Worm (Caenorhabditis elegans) whole organism, L3 larva: Measurements from ENCODE around the gene T09F5.1.

Experiments
- R02D3.7 ChIP-seq: fragments of 150-350 bp; optimal IDR thresholded peaks from 2 replicates; lab custom pipeline; 2014; ENCODE audit warnings: missing biosample characterization, missing genetic modification characterization
- ZK546.5 ChIP-seq: sonication (generic microtip); optimal IDR thresholded peaks from 2 replicates; lab custom pipeline; 2017; ENCODE audit warnings: missing biosample characterization, missing genetic modification characterization
- aly-2 ChIP-seq: fragments of 150-350 bp; optimal IDR thresholded peaks from 2 replicates; lab custom pipeline; 2014; ENCODE audit warnings: missing biosample characterization, missing genetic modification characterization
- ama-1 ChIP-seq: fragments of 150-350 bp; optimal IDR thresholded peaks from 2 replicates; lab custom pipeline; 2018
- ceh-16 ChIP-seq: sonication (generic microtip); optimal IDR thresholded peaks from 2 replicates; lab custom pipeline; 2017; ENCODE audit warnings: missing biosample characterization, missing genetic modification characterization
- ceh-28 ChIP-seq: fragments of 150-350 bp; optimal IDR thresholded peaks from 2 replicates; lab custom pipeline; 2014; ENCODE audit warnings: missing biosample characterization, missing genetic modification reagents, missing genetic modification characterization
- ceh-82 ChIP-seq: fragments of 150-350 bp; optimal IDR thresholded peaks from 2 replicates; lab custom pipeline; 2014; ENCODE audit warnings: missing biosample characterization, missing genetic modification characterization
- ceh-9 ChIP-seq: sonication (generic microtip); optimal IDR thresholded peaks from 2 replicates; lab custom pipeline; 2018; ENCODE audit warnings: missing biosample characterization, missing genetic modification characterization
- daf-12 ChIP-seq: fragments of 150-350 bp; optimal IDR thresholded peaks from 2 replicates; lab custom pipeline; 2014; ENCODE audit warnings: missing biosample characterization, missing genetic modification reagents, missing genetic modification characterization
- egl-27 ChIP-seq: sonication (generic microtip); optimal IDR thresholded peaks from 4 replicates; lab custom pipeline; 2017; ENCODE audit warnings: missing biosample characterization, missing genetic modification reagents, missing genetic modification characterization
- egl-5 ChIP-seq: fragments of 150-350 bp; optimal IDR thresholded peaks from 2 replicates; lab custom pipeline; 2017; ENCODE audit warnings: missing biosample characterization, missing genetic modification reagents, missing genetic modification characterization, inconsistent platforms
- elt-1 ChIP-seq: fragments of 150-350 bp; optimal IDR thresholded peaks from 2 replicates; lab custom pipeline; 2014; ENCODE audit warnings: missing biosample characterization, missing genetic modification characterization
- elt-2 ChIP-seq: sonication (generic microtip); optimal IDR thresholded peaks from 2 replicates; lab custom pipeline; 2016; ENCODE audit warnings: missing genetic modification reagents, mild to moderate bottlenecking, missing genetic modification characterization, missing compliant biosample characterization
- elt-3 ChIP-seq, 3 experiments: fragments of 150-350 bp in 1 of 3; sonication (generic microtip) in 2 of 3; optimal IDR thresholded peaks; 2 replicates in 2 of 3; 4 replicates in 1 of 3; lab custom pipeline; 2014 to 2017; ENCODE audit warnings: missing biosample characterization in 3 of 3, missing genetic modification characterization in 3 of 3
- eor-1 ChIP-seq, 2 experiments: fragments of 150-350 bp; optimal IDR thresholded peaks; 2 replicates each; lab custom pipeline; 2014 to 2018; ENCODE audit warnings: missing biosample characterization in 2 of 2, missing genetic modification characterization in 2 of 2
- fos-1 ChIP-seq: fragments of 150-350 bp; optimal IDR thresholded peaks from 2 replicates; lab custom pipeline; 2014; ENCODE audit warnings: missing biosample characterization, missing genetic modification characterization
- hmg-11 ChIP-seq: sonication (generic microtip); optimal IDR thresholded peaks from 2 replicates; lab custom pipeline; 2016; ENCODE audit warnings: missing genetic modification characterization, missing compliant biosample characterization
- lin-15B ChIP-seq: fragments of 150-350 bp; optimal IDR thresholded peaks from 2 replicates; lab custom pipeline; 2014; ENCODE audit warnings: missing biosample characterization, missing genetic modification characterization
- lin-39 ChIP-seq: fragments of 150-350 bp; optimal IDR thresholded peaks from 2 replicates; lab custom pipeline; 2018; ENCODE audit warnings: missing biosample characterization, missing genetic modification reagents, missing genetic modification characterization
- lsy-12 ChIP-seq: sonication (generic microtip); optimal IDR thresholded peaks from 2 replicates; lab custom pipeline; 2016; ENCODE audit warnings: mild to moderate bottlenecking, missing genetic modification characterization, missing compliant biosample characterization
- mdl-1 ChIP-seq: fragments of 150-350 bp; optimal IDR thresholded peaks from 2 replicates; lab custom pipeline; 2014; ENCODE audit warnings: missing biosample characterization, missing genetic modification characterization
- mml-1 ChIP-seq: fragments of 150-350 bp; sonication (generic microtip); optimal IDR thresholded peaks from 3 replicates; lab custom pipeline; 2014; ENCODE audit warnings: missing biosample characterization, missing genetic modification characterization
- nfya-1 ChIP-seq: sonication (generic microtip); optimal IDR thresholded peaks from 2 replicates; lab custom pipeline; 2017; ENCODE audit warnings: missing genetic modification characterization, mild to moderate bottlenecking, missing compliant biosample characterization, antibody characterized with exemption, moderate library complexity; ENCODE audit not compliant: insufficient read depth
- nhr-11 ChIP-seq: fragments of 150-350 bp; optimal IDR thresholded peaks from 2 replicates; lab custom pipeline; 2014; ENCODE audit warnings: missing biosample characterization, missing genetic modification characterization
- nhr-23 ChIP-seq: fragments of 150-350 bp; optimal IDR thresholded peaks from 2 replicates; lab custom pipeline; 2014; ENCODE audit warnings: missing biosample characterization, missing genetic modification reagents, missing genetic modification characterization
- nhr-237 ChIP-seq: fragments of 150-350 bp; optimal IDR thresholded peaks from 2 replicates; lab custom pipeline; 2014; ENCODE audit warnings: missing biosample characterization, missing genetic modification characterization
- nhr-25 ChIP-seq: sonication (generic microtip); optimal IDR thresholded peaks from 2 replicates; lab custom pipeline; 2017; ENCODE audit warnings: missing biosample characterization, missing genetic modification characterization
- nhr-28 ChIP-seq: fragments of 150-350 bp; optimal IDR thresholded peaks from 2 replicates; lab custom pipeline; 2014; ENCODE audit warnings: missing biosample characterization, missing genetic modification characterization
- nhr-43 ChIP-seq: sonication (generic microtip); optimal IDR thresholded peaks from 2 replicates; lab custom pipeline; 2016; ENCODE audit warnings: mild to moderate bottlenecking, missing genetic modification characterization, missing compliant biosample characterization; ENCODE audit not compliant: poor library complexity, severe bottlenecking
- nhr-67 ChIP-seq: fragments of 150-350 bp; optimal IDR thresholded peaks from 2 replicates; lab custom pipeline; 2014; ENCODE audit warnings: missing biosample characterization, missing genetic modification characterization
- nhr-76 ChIP-seq: fragments of 150-350 bp; sonication (generic microtip); optimal IDR thresholded peaks from 5 replicates; lab custom pipeline; 2014; ENCODE audit warnings: missing biosample characterization, missing genetic modification characterization
- pha-4 ChIP-seq: fragments of 150-350 bp; optimal IDR thresholded peaks from 2 replicates; lab custom pipeline; 2014; ENCODE audit warnings: missing biosample characterization, missing genetic modification reagents, missing genetic modification characterization
- pqm-1 ChIP-seq: fragments of 150-350 bp; optimal IDR thresholded peaks from 2 replicates; lab custom pipeline; 2017; ENCODE audit warnings: missing biosample characterization, missing genetic modification characterization, inconsistent platforms
- sea-2 ChIP-seq: fragments of 150-350 bp; sonication (generic microtip); optimal IDR thresholded peaks from 4 replicates; lab custom pipeline; 2014; ENCODE audit warnings: missing biosample characterization, missing genetic modification reagents, missing genetic modification characterization
- skn-1 ChIP-seq: fragments of 150-350 bp; optimal IDR thresholded peaks from 2 replicates; lab custom pipeline; 2014; ENCODE audit warnings: missing biosample characterization, missing genetic modification characterization
- snpc-4 ChIP-seq: fragments of 150-350 bp; optimal IDR thresholded peaks from 2 replicates; lab custom pipeline; 2014; ENCODE audit warnings: missing biosample characterization, missing genetic modification characterization
- tbx-2 ChIP-seq: sonication (generic microtip); optimal IDR thresholded peaks from 2 replicates; lab custom pipeline; 2016; ENCODE audit warnings: mild to moderate bottlenecking, missing genetic modification characterization, missing compliant biosample characterization
- unc-39 ChIP-seq: sonication (generic microtip); optimal IDR thresholded peaks from 4 replicates; lab custom pipeline; 2017; ENCODE audit warnings: missing biosample characterization, missing genetic modification characterization
- unc-62 ChIP-seq: fragments of 150-350 bp; sonication (generic microtip); optimal IDR thresholded peaks from 4 replicates; lab custom pipeline; 2014; ENCODE audit warnings: missing biosample characterization, missing genetic modification reagents, missing genetic modification characterization
- zag-1 ChIP-seq: fragments of 150-350 bp; optimal IDR thresholded peaks from 2 replicates; lab custom pipeline; 2014; ENCODE audit warnings: missing biosample characterization, missing genetic modification characterization
- ztf-11 ChIP-seq: fragments of 150-350 bp; optimal IDR thresholded peaks from 2 replicates; lab custom pipeline; 2014; ENCODE audit warnings: missing biosample characterization, missing genetic modification characterization
- ztf-4 ChIP-seq: fragments of 150-350 bp; optimal IDR thresholded peaks from 2 replicates; lab custom pipeline; 2014; ENCODE audit warnings: missing biosample characterization, missing genetic modification characterization

T09F5.1 gene

DNA sequence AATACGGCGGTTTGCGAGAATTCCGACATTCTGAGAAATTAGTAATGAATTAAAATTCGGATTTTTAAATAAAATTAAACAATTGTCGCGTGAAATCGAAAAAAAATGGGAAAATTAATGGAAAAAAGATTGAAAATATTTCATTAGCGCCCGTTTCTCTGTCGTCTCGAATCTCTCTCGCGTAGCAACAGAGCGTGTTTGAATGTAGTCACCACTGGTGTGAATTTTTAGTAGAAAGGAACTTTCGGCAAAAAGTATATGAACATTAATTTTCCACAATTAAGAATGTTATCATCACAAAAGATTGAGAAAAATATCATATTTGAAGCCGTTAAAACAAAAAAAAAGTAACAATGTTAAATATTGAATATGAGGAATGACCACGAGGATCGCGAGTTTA is 12.1 kb upstream of the T09F5.1 start, which contains the start of gene aipl-1 (continued):
- no peak for TF ChIP-seq eor-1 (tag; optimal IDR thresholded peaks at IDR 0.05; lab: Kevin White, UChicago)

DNA sequence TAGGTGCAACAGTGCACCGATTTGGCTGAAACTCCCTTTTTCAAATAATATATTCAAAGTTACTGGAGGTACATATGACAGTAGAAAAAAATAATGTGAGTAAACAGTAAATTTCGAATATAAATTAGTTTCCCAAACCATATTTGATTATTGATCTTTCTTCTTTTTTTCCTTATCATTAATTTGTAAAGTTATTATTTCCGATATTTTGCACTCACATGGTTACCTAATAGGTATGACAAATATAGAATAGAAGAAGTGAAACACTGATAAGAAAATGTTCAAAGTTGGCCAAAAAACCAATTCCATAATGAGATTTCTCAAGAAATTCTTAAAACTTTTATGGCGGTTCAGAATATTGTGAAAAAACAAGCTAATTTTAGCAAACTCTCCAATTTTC is 9.1 kb upstream of the T09F5.1 start:
- TF ChIP-seq ceh-9 (tag; lab: Kevin White, UChicago) (no peak), pha-4 (tag; lab: Kevin White, UChicago) (peak; percentile 60), unc-39 (tag; lab: Kevin White, UChicago) (no peak), nhr-11 (no peak), daf-12 (no peak), ceh-82 (tag; lab: Kevin White, UChicago) (no peak), elt-2 (tag; lab: Kevin White, UChicago) (peak; percentile 53), egl-27 (no peak), elt-3 (tag; optimal IDR thresholded peaks at IDR 0.05; lab: Kevin White, UChicago) (no peak), tbx-2 (tag; lab: Kevin White, UChicago) (no peak), nhr-25 (no peak), ceh-28 (tag; lab: Kevin White, UChicago) (no peak), pqm-1 (tag; lab: Kevin White, UChicago) (peak; percentile 53), R02D3.7 (no peak), skn-1 (no peak), fos-1 (tag; lab: Kevin White, UChicago) (no peak), snpc-4 (no peak), mml-1 (no peak), lin-39 (no peak), elt-1 (tag; lab: Kevin White, UChicago) (no peak), nhr-28 (tag; lab: Kevin White, UChicago) (no peak), nfya-1 (tag; lab: Kevin White, UChicago) (no peak), nhr-23 (tag; lab: Kevin White, UChicago) (no peak), nhr-76 (tag; lab: Kevin White, UChicago) (no peak), nhr-67 (tag; lab: Kevin White, UChicago) (no peak), aly-2 (tag; lab: Kevin White, UChicago) (no peak)
- TF ChIP-seq, all 47 proteins: peak for 3

DNA sequence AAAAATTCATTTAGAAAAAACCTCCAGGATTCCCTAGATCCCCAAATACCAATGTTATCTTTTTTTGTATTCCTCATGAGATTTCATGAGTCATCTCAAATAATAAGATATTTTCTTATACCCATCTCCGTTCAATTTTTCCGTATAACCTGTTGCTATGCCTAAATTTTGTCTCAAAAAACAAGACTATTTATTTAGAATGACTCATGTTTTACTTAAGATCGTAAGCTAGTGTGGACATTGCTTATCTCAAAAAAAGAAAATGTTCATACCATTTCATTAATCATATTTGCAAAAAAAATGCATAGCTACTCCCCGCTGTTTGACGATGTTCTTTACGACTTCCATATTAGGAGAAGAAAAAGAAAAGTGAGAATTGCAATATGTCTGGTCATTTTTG is 8.7 kb upstream of the T09F5.1 start, which contains the start of gene K08F9.3:
Gene K08F9.3 (plus strand): TSS at position 301 of the 400 bp plus-strand sequence.
- TF ChIP-seq ceh-16 (no peak), sea-2 (GFP tag; lab: Kevin White, UChicago) (no peak), elt-3 (tag; optimal IDR thresholded peaks at IDR 0.05; lab: Kevin White, UChicago) (no peak), mdl-1 (tag; lab: Kevin White, UChicago) (no peak)

DNA sequence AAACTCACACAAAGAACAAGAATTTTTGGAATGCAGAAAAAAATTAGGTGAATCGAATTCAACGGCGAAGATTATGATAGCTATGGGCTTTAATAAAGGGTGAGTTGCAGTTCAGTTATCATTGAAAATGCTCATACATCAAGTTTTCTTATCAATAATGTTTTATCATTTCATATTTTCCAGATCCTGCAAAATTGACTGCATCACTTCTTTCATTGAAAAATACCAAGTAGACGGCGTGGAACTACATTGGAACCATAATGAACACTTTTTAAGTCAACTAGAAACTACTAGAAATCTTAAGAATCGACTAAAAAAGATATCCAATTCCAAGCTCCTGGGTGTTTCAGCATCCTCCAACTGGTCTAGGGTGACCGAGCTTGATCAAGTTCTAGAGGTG is 5.6 kb upstream of the T09F5.1 start, which contains the start of gene K08F9.1:
Gene K08F9.1 (minus strand): TSS at position 101 of the 400 bp plus-strand sequence.
- TF ChIP-seq aly-2 (tag; lab: Kevin White, UChicago) (no peak), nhr-76 (tag; lab: Kevin White, UChicago) (no peak), daf-12 (no peak), zag-1 (no peak), ztf-11 (tag; lab: Kevin White, UChicago) (no peak), elt-1 (tag; lab: Kevin White, UChicago) (no peak), lsy-12 (tag; lab: Kevin White, UChicago) (no peak), nhr-23 (tag; lab: Kevin White, UChicago) (no peak), elt-2 (tag; lab: Kevin White, UChicago) (no peak), ama-1 (lab: Kevin White, UChicago) (no peak), unc-39 (tag; lab: Kevin White, UChicago) (no peak), pqm-1 (tag; lab: Kevin White, UChicago) (no peak), egl-27 (no peak), lin-39 (no peak), mdl-1 (tag; lab: Kevin White, UChicago) (no peak), ceh-16 (no peak), R02D3.7 (no peak), ZK546.5 (tag; lab: Kevin White, UChicago) (no peak)

DNA sequence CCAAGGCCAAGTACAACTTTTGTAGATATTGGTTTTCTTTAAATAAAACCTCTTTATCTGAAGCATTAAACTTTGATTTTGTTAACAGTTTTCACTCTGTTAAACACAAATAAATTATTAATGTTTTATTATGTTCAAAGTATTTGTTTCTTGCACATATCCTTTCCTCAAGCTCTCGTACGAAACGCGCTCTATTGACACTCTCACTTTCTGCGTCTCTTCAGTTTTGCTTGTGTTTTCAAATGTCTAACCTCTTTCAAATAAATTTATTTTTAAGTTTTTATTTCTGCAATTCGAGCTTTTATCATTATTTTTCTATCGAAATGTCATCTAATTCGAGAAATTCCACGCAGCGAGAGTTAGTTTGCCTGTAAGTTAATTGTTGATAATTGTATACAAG is 5.1 kb upstream of the T09F5.1 start, which contains the start of gene K08F9.4:
Gene K08F9.4 (plus strand): TSS at position 222 of the 400 bp plus-strand sequence.
- TF ChIP-seq egl-5 (no peak), unc-62 (GFP tag; lab: Kevin White, UChicago) (no peak), ZK546.5 (tag; lab: Kevin White, UChicago) (no peak), elt-1 (tag; lab: Kevin White, UChicago) (no peak), nhr-28 (tag; lab: Kevin White, UChicago) (no peak), nhr-11 (no peak), hmg-11 (peak; percentile 32), ama-1 (lab: Kevin White, UChicago) (no peak), nhr-25 (peak; percentile 49), nhr-43 (tag; lab: Kevin White, UChicago) (peak; percentile 52), lsy-12 (tag; lab: Kevin White, UChicago) (no peak), snpc-4 (peak; percentile 71), nhr-237 (no peak), lin-15B (peak; percentile 87), ceh-16 (no peak), elt-2 (tag; lab: Kevin White, UChicago) (peak; percentile 7), nfya-1 (tag; lab: Kevin White, UChicago) (peak; percentile 71), nhr-23 (tag; lab: Kevin White, UChicago) (peak; percentile 92), skn-1 (no peak), fos-1 (tag; lab: Kevin White, UChicago) (no peak), tbx-2 (tag; lab: Kevin White, UChicago) (no peak), ztf-4 (tag; lab: Kevin White, UChicago) (no peak), nhr-67 (tag; lab: Kevin White, UChicago) (no peak), pha-4 (tag; lab: Kevin White, UChicago) (peak; percentile 93)
